Worm (Caenorhabditis elegans) whole organism, L1 larva: ENCODE results near the gene srx-43.

Source experiments
- F16B12.6 ChIP-seq: fragments of 150-350 bp; optimal IDR thresholded peaks from 2 replicates; lab custom pipeline; 2014; ENCODE audit warnings: missing biosample characterization, missing genetic modification characterization
- ces-1 ChIP-seq: fragments of 150-350 bp; optimal IDR thresholded peaks from 2 replicates; lab custom pipeline; 2014; ENCODE audit warnings: missing biosample characterization, missing genetic modification reagents, missing genetic modification characterization
- efl-1 ChIP-seq, 4 experiments: fragments of 150-350 bp; optimal IDR thresholded peaks in 3 of 4; peaks in 1 of 4; 1 replicate in 1 of 4; 2 replicates in 3 of 4; lab custom pipeline; 2014; ENCODE audit warnings: missing biosample characterization in 2 of 4, missing genetic modification characterization in 2 of 4, missing genetic modification reagents in 2 of 4
- elt-3 ChIP-seq, 6 experiments: fragments of 150-350 bp in 1 of 6; sonication (generic microtip); optimal IDR thresholded peaks; 2 replicates each; lab custom pipeline; 2017 to 2018; ENCODE audit warnings: missing biosample characterization in 6 of 6, missing genetic modification characterization in 6 of 6, inconsistent platforms in 1 of 6
- lir-3 ChIP-seq: sonication (generic microtip); optimal IDR thresholded peaks from 2 replicates; lab custom pipeline; 2016; ENCODE audit warnings: mild to moderate bottlenecking, missing genetic modification characterization, moderate library complexity, missing compliant biosample characterization; ENCODE audit not compliant: poor library complexity
- mdl-1 ChIP-seq, 2 experiments: fragments of 150-350 bp; optimal IDR thresholded peaks; 2 replicates each; lab custom pipeline; 2014 to 2017; ENCODE audit warnings: missing biosample characterization in 2 of 2, missing genetic modification characterization in 2 of 2, inconsistent platforms in 1 of 2
- nhr-12 ChIP-seq: sonication (generic microtip); optimal IDR thresholded peaks from 2 replicates; lab custom pipeline; 2017; ENCODE audit warnings: missing biosample characterization, missing genetic modification characterization
- nhr-237 ChIP-seq: fragments of 150-350 bp; optimal IDR thresholded peaks from 2 replicates; lab custom pipeline; 2014; ENCODE audit warnings: missing biosample characterization, missing genetic modification characterization
- nhr-28 ChIP-seq: fragments of 150-350 bp; optimal IDR thresholded peaks from 2 replicates; lab custom pipeline; 2014; ENCODE audit warnings: missing biosample characterization, missing genetic modification characterization
- nhr-76 ChIP-seq: sonication (generic microtip); optimal IDR thresholded peaks from 2 replicates; lab custom pipeline; 2017; ENCODE audit warnings: missing biosample characterization, missing genetic modification characterization
- sptf-1 ChIP-seq: fragments of 150-350 bp; optimal IDR thresholded peaks from 2 replicates; lab custom pipeline; 2014; ENCODE audit warnings: missing biosample characterization, missing genetic modification characterization
- unc-62 ChIP-seq: fragments of 150-350 bp; optimal IDR thresholded peaks from 2 replicates; lab custom pipeline; 2014; ENCODE audit warnings: missing biosample characterization, missing genetic modification reagents, missing genetic modification characterization
- zag-1 ChIP-seq: fragments of 150-350 bp; optimal IDR thresholded peaks from 2 replicates; lab custom pipeline; 2014; ENCODE audit warnings: missing biosample characterization, missing genetic modification characterization
- zip-4 ChIP-seq: fragments of 200-800 bp; sonication (Bioruptor generic); optimal IDR thresholded peaks from 2 replicates; lab custom pipeline; 2018; ENCODE audit warnings: mild to moderate bottlenecking, missing genetic modification characterization, moderate library complexity, missing compliant biosample characterization

ce11 chrV:16033491-16033890 is 15.7 kb downstream of the srx-43 start:
- TF ChIP-seq nhr-76: no peak
- TF ChIP-seq zip-4 (GFP tag; lab: Kevin White, UChicago): no peak
- no peak for TF ChIP-seq mdl-1 (tag; optimal IDR thresholded peaks at IDR 0.05; lab: Kevin White, UChicago)
- no peak for TF ChIP-seq zag-1
- no peak for TF ChIP-seq sptf-1 (tag; lab: Kevin White, UChicago)
- no peak for TF ChIP-seq unc-62 (GFP tag; lab: Kevin White, UChicago)
- TF ChIP-seq F16B12.6: no peak
- no peak for TF ChIP-seq nhr-12 (tag; lab: Kevin White, UChicago)
- TF ChIP-seq nhr-237 (tag; lab: Kevin White, UChicago): no peak
- TF ChIP-seq nhr-28 (tag; lab: Kevin White, UChicago): no peak
- no peak for TF ChIP-seq elt-3 (tag; optimal IDR thresholded peaks at IDR 0.05; lab: Kevin White, UChicago)
- TF ChIP-seq efl-1 (optimal IDR thresholded peaks at IDR 0.05; lab: Kevin White, UChicago): no peak
- TF ChIP-seq efl-1 (GFP tag; optimal IDR thresholded peaks at IDR 0.05 in 1 of 2; lab: Kevin White, UChicago): no peak
- TF ChIP-seq lir-3 (tag; lab: Kevin White, UChicago): no peak
- TF ChIP-seq ces-1 (GFP tag; lab: Kevin White, UChicago): no peak
